Worm (Caenorhabditis elegans): ENCODE data around the gene lin-23.

lin-23 gene

ce11 chrII:6391195-6391594, 20.1 kb downstream of the lin-23 start, which contains the start of gene F58F12.3:
Gene F58F12.3 (minus strand): TSS chrII:6391295.
- no peak for TF ChIP-seq aly-2 (tag; optimal IDR thresholded peaks at IDR 0.05)
- TF ChIP-seq F49E8.2 (tag; optimal IDR thresholded peaks at IDR 0.05; ENCODE audit: borderline replicate concordance): no peak
- no peak for TF ChIP-seq pha-4 (GFP tag; IDR thresholded peaks at IDR 0.05)
- TF ChIP-seq pha-4 (tag; optimal IDR thresholded peaks at IDR 0.05): no peak
- no peak for TF ChIP-seq lin-38 (GFP tag; IDR thresholded peaks at IDR 0.05)
- TF ChIP-seq snpc-1.2 (GFP tag; IDR thresholded peaks at IDR 0.05): no peak
- TF ChIP-seq nhr-10 (tag; optimal IDR thresholded peaks at IDR 0.05): no peak
- TF ChIP-seq ctbp-1 (GFP tag; IDR thresholded peaks at IDR 0.05): no peak
- no peak for TF ChIP-seq nhr-77 (tag; optimal IDR thresholded peaks at IDR 0.05)
- no peak for TF ChIP-seq nhr-237 (tag; optimal IDR thresholded peaks at IDR 0.05)
- TF ChIP-seq fos-1 (tag; optimal IDR thresholded peaks at IDR 0.05): no peak
- no peak for TF ChIP-seq zag-1 (tag; optimal IDR thresholded peaks at IDR 0.05)
- no peak for TF ChIP-seq saeg-2 (GFP tag; IDR thresholded peaks at IDR 0.05)

DNA sequence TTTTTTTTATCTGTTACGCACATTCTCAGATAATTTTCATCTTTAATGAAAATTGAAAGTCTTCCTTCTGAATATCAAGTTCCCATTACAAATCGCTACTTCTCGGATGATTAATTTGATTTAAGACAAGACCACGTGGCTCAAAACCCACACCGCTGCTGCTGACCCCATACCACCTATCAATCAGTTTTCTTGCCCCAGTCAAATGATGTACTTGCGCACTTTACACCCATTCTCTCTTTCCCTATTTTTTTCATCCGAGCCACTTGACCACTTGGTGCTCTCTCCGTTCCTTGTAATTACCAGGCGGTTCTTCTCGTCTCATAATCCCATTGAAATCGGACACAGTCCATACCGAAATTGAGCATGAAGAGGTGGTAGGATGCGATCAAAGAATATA, 22.9 kb downstream of the lin-23 start:
- TF ChIP-seq egl-43 (GFP tag; IDR thresholded peaks at IDR 0.05) (no peak), egl-27 (tag; optimal IDR thresholded peaks at IDR 0.05) (no peak), pqm-1 (tag; optimal IDR thresholded peaks at IDR 0.05) (no peak), nhr-76 (tag; optimal IDR thresholded peaks at IDR 0.05) (no peak), ceh-82 (tag; optimal IDR thresholded peaks at IDR 0.05) (no peak), rbr-2 (tag; optimal IDR thresholded peaks at IDR 0.05) (no peak), ces-1 (GFP tag; optimal IDR thresholded peaks at IDR 0.05) (no peak), dpl-1 (GFP tag; optimal IDR thresholded peaks at IDR 0.05) (no peak), zfp-3 (GFP tag; conservative IDR thresholded peaks at IDR 0.05) (no peak), D1046.2 (GFP tag; IDR thresholded peaks at IDR 0.05) (no peak), F37D6.2 (tag; optimal IDR thresholded peaks at IDR 0.05) (no peak), snpc-4 (tag; optimal IDR thresholded peaks at IDR 0.05) (no peak), dmd-6 (GFP tag; IDR thresholded peaks at IDR 0.05) (no peak), arid-1 (GFP tag; conservative IDR thresholded peaks at IDR 0.05) (no peak), lin-38 (GFP tag; IDR thresholded peaks at IDR 0.05) (no peak), F10B5.3 (tag; optimal IDR thresholded peaks at IDR 0.05) (no peak), aha-1 (tag) (no peak)

ce11 chrII:6398406-6398805, 27.3 kb downstream of the lin-23 start, which contains the start of gene zig-10:
Gene zig-10 (plus strand): TSS chrII:6398706.
- TF ChIP-seq arid-1 (GFP tag; conservative IDR thresholded peaks at IDR 0.05) (no peak), nhr-41 (GFP tag; IDR thresholded peaks at IDR 0.05) (no peak), zip-2 (tag; optimal IDR thresholded peaks at IDR 0.05) (no peak), snpc-1.2 (GFP tag; IDR thresholded peaks at IDR 0.05) (no peak), fos-1 (tag; optimal IDR thresholded peaks at IDR 0.05) (no peak), sdz-12 (GFP tag; optimal IDR thresholded peaks at IDR 0.05) (no peak), F44E2.7 (GFP tag; IDR thresholded peaks at IDR 0.05) (no peak), F26F4.8 (GFP tag; conservative IDR thresholded peaks at IDR 0.05) (no peak), T26A8.4 (GFP tag; IDR thresholded peaks at IDR 0.05) (no peak), Y75B8A.6 (GFP tag; IDR thresholded peaks at IDR 0.05) (no peak), nhr-42 (GFP tag; IDR thresholded peaks at IDR 0.05) (no peak), hmg-1.1 (GFP tag; IDR thresholded peaks at IDR 0.05) (no peak), daf-8 (GFP tag; IDR thresholded peaks at IDR 0.05) (no peak), nhr-25 (tag; optimal IDR thresholded peaks at IDR 0.05; ENCODE audit: borderline replicate concordance, insufficient read depth) (no peak), ztf-11 (tag; optimal IDR thresholded peaks at IDR 0.05) (no peak), lin-39 (tag; optimal IDR thresholded peaks at IDR 0.05) (no peak), mes-2 (tag; optimal IDR thresholded peaks at IDR 0.05; ENCODE audit: poor library complexity, severe bottlenecking) (no peak), zip-11 (GFP tag; IDR thresholded peaks at IDR 0.05) (no peak), egl-43 (GFP tag; IDR thresholded peaks at IDR 0.05) (no peak)

All from whole organism, L4 larva.